Worm (Caenorhabditis elegans) whole organism, late embryonic: Measurements from ENCODE around the gene asns-1.

Experiments
- F13H6.1 ChIP-seq: sonication (generic microtip); optimal IDR thresholded peaks from 2 replicates; lab custom pipeline; 2016; ENCODE audit warnings: missing genetic modification characterization, missing compliant biosample characterization
- ama-1 ChIP-seq: fragments of 150-350 bp; optimal IDR thresholded peaks from 2 replicates; lab custom pipeline; 2014
- ceh-45 ChIP-seq: fragments of 200-800 bp; sonication (Bioruptor generic); IDR thresholded peaks from 2 replicates; pipeline ENCODE4 v1.3.6; 2022; ENCODE audit warnings: missing genetic modification reagents, missing genetic modification characterization, missing compliant biosample characterization
- ets-4 ChIP-seq: sonication (generic microtip); optimal IDR thresholded peaks from 2 replicates; lab custom pipeline; 2016; ENCODE audit warnings: missing genetic modification characterization, missing compliant biosample characterization
- hlh-15 ChIP-seq: sonication (generic microtip); optimal IDR thresholded peaks from 2 replicates; lab custom pipeline; 2016; ENCODE audit warnings: missing genetic modification characterization, missing compliant biosample characterization
- hlh-30 ChIP-seq: sonication (generic microtip); optimal IDR thresholded peaks from 2 replicates; lab custom pipeline; 2017; ENCODE audit warnings: antibody characterized with exemption, missing genetic modification characterization, missing compliant biosample characterization; ENCODE audit not compliant: insufficient read depth
- syd-9 ChIP-seq: sonication (generic microtip); optimal IDR thresholded peaks from 2 replicates; lab custom pipeline; 2016; ENCODE audit warnings: mild to moderate bottlenecking, missing genetic modification characterization, moderate library complexity, missing compliant biosample characterization
- tbx-2 ChIP-seq: sonication (generic microtip); optimal IDR thresholded peaks from 2 replicates; lab custom pipeline; 2016; ENCODE audit warnings: missing genetic modification characterization, missing compliant biosample characterization
- ttx-3 ChIP-seq: sonication (generic microtip); optimal IDR thresholded peaks from 2 replicates; lab custom pipeline; 2016; ENCODE audit warnings: missing genetic modification reagents, missing genetic modification characterization, missing compliant biosample characterization
- unc-42 ChIP-seq: sonication (generic microtip); optimal IDR thresholded peaks from 2 replicates; lab custom pipeline; 2016; ENCODE audit warnings: missing genotype, missing genetic modification characterization, missing compliant biosample characterization
- unc-55 ChIP-seq: sonication (generic microtip); optimal IDR thresholded peaks from 2 replicates; lab custom pipeline; 2017; ENCODE audit warnings: missing biosample characterization, missing genetic modification reagents, missing genetic modification characterization
- unc-86 ChIP-seq: sonication (generic microtip); optimal IDR thresholded peaks from 2 replicates; lab custom pipeline; 2016; ENCODE audit warnings: missing genetic modification characterization, missing compliant biosample characterization

Gene asns-1

DNA sequence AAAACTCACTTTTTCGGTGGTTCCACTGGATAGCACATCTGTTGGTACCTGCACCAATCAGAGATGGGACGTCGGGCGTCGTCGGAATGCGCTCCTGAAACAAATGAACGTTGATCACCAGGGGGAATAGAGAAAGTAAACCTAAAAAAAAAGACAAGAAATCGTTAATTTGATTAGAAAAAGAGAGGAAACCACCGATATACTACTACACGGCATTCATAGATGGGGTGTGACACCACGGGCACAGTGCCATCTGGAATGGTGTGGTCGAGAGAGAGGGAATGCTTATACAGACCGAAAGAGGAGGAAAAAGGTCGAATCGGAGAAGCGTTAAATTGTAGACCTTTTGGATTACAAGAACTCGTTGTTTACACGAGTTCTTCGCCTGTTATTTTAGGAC is 42.1 kb downstream of the asns-1 start, which contains the start of gene C10B5.3:
Gene C10B5.3 (minus strand): TSS at position 101 of the 400 bp plus-strand sequence.
- TF ChIP-seq unc-42 (tag; lab: Kevin White, UChicago), result no peak
- no peak for TF ChIP-seq ets-4 (tag; lab: Kevin White, UChicago)
- no peak for TF ChIP-seq ama-1
- TF ChIP-seq syd-9 (tag; lab: Kevin White, UChicago), result no peak
- no peak for TF ChIP-seq unc-86 (tag; lab: Kevin White, UChicago)

DNA sequence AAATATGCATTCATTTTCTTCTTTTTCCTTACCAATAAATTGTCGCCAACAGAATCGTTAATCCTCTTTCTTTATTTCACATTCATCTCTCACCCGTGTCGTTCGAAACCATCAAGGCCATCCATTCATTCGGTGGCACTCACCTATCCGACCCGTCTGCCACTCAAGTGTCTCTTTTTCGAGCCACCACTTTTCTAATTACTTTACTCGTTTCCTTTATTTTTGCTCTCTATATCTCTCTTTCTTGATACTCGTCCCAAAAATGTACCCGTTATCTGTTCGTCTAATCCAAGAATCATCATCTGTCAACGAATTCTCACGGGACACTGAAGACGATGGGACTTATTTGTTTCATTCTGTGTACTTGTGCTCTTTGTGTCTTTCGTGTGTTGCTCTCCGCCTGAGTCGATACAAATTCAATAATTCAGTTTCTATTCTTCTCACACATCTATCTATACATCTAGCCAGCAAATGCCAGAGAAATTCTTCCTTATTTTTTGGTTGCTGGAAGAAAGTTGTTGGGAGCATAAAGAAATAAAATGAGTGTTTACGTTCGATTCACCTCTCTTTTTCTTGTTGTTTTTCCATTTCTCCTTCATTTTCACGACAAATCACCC is 46.8 kb downstream of the asns-1 start:
- TF ChIP-seq F13H6.1 (tag; lab: Kevin White, UChicago) (no peak), ttx-3 (tag; lab: Kevin White, UChicago) (no peak), unc-55 (GFP tag; lab: Kevin White, UChicago) (peak; percentile 20), unc-42 (tag; lab: Kevin White, UChicago) (peak; percentile 67)

DNA sequence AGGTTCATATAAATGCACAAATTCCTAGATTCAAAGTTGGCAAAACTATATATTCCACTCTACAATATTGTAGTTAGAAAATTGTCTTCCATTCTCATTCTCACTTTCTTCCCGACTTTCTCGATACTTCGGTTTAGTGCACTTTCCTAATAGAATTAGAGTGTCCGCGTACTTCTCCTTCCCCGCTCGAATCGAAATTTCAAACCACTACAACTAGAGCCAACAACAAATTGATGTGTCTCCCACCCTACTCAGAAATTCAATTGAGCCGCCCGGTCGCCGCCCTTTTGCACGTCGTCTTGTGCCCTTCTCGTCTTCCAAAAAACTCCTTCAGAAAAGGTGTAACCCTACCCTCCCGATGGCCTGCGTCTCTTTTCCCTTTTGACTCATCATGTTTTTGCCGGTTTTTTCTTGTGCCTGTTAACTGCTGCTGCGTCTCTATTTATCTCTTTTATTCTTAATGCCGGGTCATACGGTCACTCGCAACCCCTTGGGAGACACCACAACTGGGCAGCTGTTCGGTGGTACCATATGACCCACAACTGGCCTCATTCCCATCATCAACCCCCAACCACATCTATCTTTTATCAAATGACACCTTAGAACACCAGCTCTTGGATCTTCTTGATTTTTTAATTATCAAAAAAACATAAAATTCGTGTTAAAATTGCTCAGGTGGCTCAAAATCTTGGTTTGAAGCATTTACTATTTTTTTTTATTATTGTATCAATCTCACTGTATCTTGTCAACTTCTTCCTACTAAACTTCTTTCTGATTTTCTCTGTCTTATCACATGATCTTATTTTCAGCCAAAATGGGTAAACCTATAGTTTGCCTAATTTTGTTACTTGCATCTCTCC is 48.4 kb downstream of the asns-1 start, which contains the start of gene tag-196:
Gene tag-196 (plus strand): TSS at position 810 of the 860 bp plus-strand sequence.
- TF ChIP-seq unc-42 (tag; lab: Kevin White, UChicago) (peak; percentile 95), tbx-2 (tag; lab: Kevin White, UChicago) (peak; percentile 37), ceh-45 (GFP tag; lab: Robert Waterston, UW) (0 out of 2 replicates have a peak, but pooled peaks have one; percentile 47), hlh-30 (peak; percentile 29), hlh-15 (tag; lab: Kevin White, UChicago) (no peak)
- TF ChIP-seq, all 69 proteins: peak for 4
